Worm (Caenorhabditis elegans) whole organism, L3 larva: ENCODE measurements around the gene col-12.

ENCODE experiments used
- R02D3.7 ChIP-seq: fragments of 150-350 bp; optimal IDR thresholded peaks from 2 replicates; lab custom pipeline; 2014; ENCODE audit warnings: missing biosample characterization, missing genetic modification characterization
- ZK546.5 ChIP-seq: sonication (generic microtip); optimal IDR thresholded peaks from 2 replicates; lab custom pipeline; 2017; ENCODE audit warnings: missing biosample characterization, missing genetic modification characterization
- aly-2 ChIP-seq: fragments of 150-350 bp; optimal IDR thresholded peaks from 2 replicates; lab custom pipeline; 2014; ENCODE audit warnings: missing biosample characterization, missing genetic modification characterization
- ama-1 ChIP-seq: fragments of 150-350 bp; optimal IDR thresholded peaks from 2 replicates; lab custom pipeline; 2018
- ceh-16 ChIP-seq: sonication (generic microtip); optimal IDR thresholded peaks from 2 replicates; lab custom pipeline; 2017; ENCODE audit warnings: missing biosample characterization, missing genetic modification characterization
- ceh-28 ChIP-seq: fragments of 150-350 bp; optimal IDR thresholded peaks from 2 replicates; lab custom pipeline; 2014; ENCODE audit warnings: missing biosample characterization, missing genetic modification reagents, missing genetic modification characterization
- ceh-82 ChIP-seq: fragments of 150-350 bp; optimal IDR thresholded peaks from 2 replicates; lab custom pipeline; 2014; ENCODE audit warnings: missing biosample characterization, missing genetic modification characterization
- egl-27 ChIP-seq: sonication (generic microtip); optimal IDR thresholded peaks from 4 replicates; lab custom pipeline; 2017; ENCODE audit warnings: missing biosample characterization, missing genetic modification reagents, missing genetic modification characterization
- elt-1 ChIP-seq: fragments of 150-350 bp; optimal IDR thresholded peaks from 2 replicates; lab custom pipeline; 2014; ENCODE audit warnings: missing biosample characterization, missing genetic modification characterization
- elt-2 ChIP-seq: sonication (generic microtip); optimal IDR thresholded peaks from 2 replicates; lab custom pipeline; 2016; ENCODE audit warnings: missing genetic modification reagents, mild to moderate bottlenecking, missing genetic modification characterization, missing compliant biosample characterization
- elt-3 ChIP-seq, 3 experiments: fragments of 150-350 bp in 1 of 3; sonication (generic microtip) in 2 of 3; optimal IDR thresholded peaks; 2 replicates in 2 of 3; 4 replicates in 1 of 3; lab custom pipeline; 2014 to 2017; ENCODE audit warnings: missing biosample characterization in 3 of 3, missing genetic modification characterization in 3 of 3
- eor-1 ChIP-seq, 2 experiments: fragments of 150-350 bp; optimal IDR thresholded peaks; 2 replicates each; lab custom pipeline; 2014 to 2018; ENCODE audit warnings: missing biosample characterization in 2 of 2, missing genetic modification characterization in 2 of 2
- fkh-10 ChIP-seq: sonication (generic microtip); optimal IDR thresholded peaks from 2 replicates; lab custom pipeline; 2017; ENCODE audit warnings: missing biosample characterization, missing genetic modification reagents, missing genetic modification characterization
- hmg-11 ChIP-seq: sonication (generic microtip); optimal IDR thresholded peaks from 2 replicates; lab custom pipeline; 2016; ENCODE audit warnings: missing genetic modification characterization, missing compliant biosample characterization
- jun-1 ChIP-seq: fragments of 150-350 bp; optimal IDR thresholded peaks from 2 replicates; lab custom pipeline; 2014; ENCODE audit warnings: missing biosample characterization, missing genetic modification reagents, missing genetic modification characterization
- lin-15B ChIP-seq: fragments of 150-350 bp; optimal IDR thresholded peaks from 2 replicates; lab custom pipeline; 2014; ENCODE audit warnings: missing biosample characterization, missing genetic modification characterization
- lsy-12 ChIP-seq: sonication (generic microtip); optimal IDR thresholded peaks from 2 replicates; lab custom pipeline; 2016; ENCODE audit warnings: mild to moderate bottlenecking, missing genetic modification characterization, missing compliant biosample characterization
- nfya-1 ChIP-seq: sonication (generic microtip); optimal IDR thresholded peaks from 2 replicates; lab custom pipeline; 2017; ENCODE audit warnings: missing genetic modification characterization, mild to moderate bottlenecking, missing compliant biosample characterization, antibody characterized with exemption, moderate library complexity; ENCODE audit not compliant: insufficient read depth
- nhr-11 ChIP-seq: fragments of 150-350 bp; optimal IDR thresholded peaks from 2 replicates; lab custom pipeline; 2014; ENCODE audit warnings: missing biosample characterization, missing genetic modification characterization
- nhr-12 ChIP-seq: fragments of 150-350 bp; optimal IDR thresholded peaks from 2 replicates; lab custom pipeline; 2014; ENCODE audit warnings: missing biosample characterization, missing genetic modification characterization
- nhr-23 ChIP-seq: fragments of 150-350 bp; optimal IDR thresholded peaks from 2 replicates; lab custom pipeline; 2014; ENCODE audit warnings: missing biosample characterization, missing genetic modification reagents, missing genetic modification characterization
- nhr-43 ChIP-seq: sonication (generic microtip); optimal IDR thresholded peaks from 2 replicates; lab custom pipeline; 2016; ENCODE audit warnings: mild to moderate bottlenecking, missing genetic modification characterization, missing compliant biosample characterization; ENCODE audit not compliant: poor library complexity, severe bottlenecking
- nhr-67 ChIP-seq: fragments of 150-350 bp; optimal IDR thresholded peaks from 2 replicates; lab custom pipeline; 2014; ENCODE audit warnings: missing biosample characterization, missing genetic modification characterization
- nhr-77 ChIP-seq: fragments of 150-350 bp; optimal IDR thresholded peaks from 2 replicates; lab custom pipeline; 2014; ENCODE audit warnings: missing biosample characterization, missing genetic modification characterization
- pha-4 ChIP-seq: fragments of 150-350 bp; optimal IDR thresholded peaks from 2 replicates; lab custom pipeline; 2014; ENCODE audit warnings: missing biosample characterization, missing genetic modification reagents, missing genetic modification characterization
- pqm-1 ChIP-seq: fragments of 150-350 bp; optimal IDR thresholded peaks from 2 replicates; lab custom pipeline; 2017; ENCODE audit warnings: missing biosample characterization, missing genetic modification characterization, inconsistent platforms
- snpc-4 ChIP-seq: fragments of 150-350 bp; optimal IDR thresholded peaks from 2 replicates; lab custom pipeline; 2014; ENCODE audit warnings: missing biosample characterization, missing genetic modification characterization
- tbx-2 ChIP-seq: sonication (generic microtip); optimal IDR thresholded peaks from 2 replicates; lab custom pipeline; 2016; ENCODE audit warnings: mild to moderate bottlenecking, missing genetic modification characterization, missing compliant biosample characterization
- unc-39 ChIP-seq: sonication (generic microtip); optimal IDR thresholded peaks from 4 replicates; lab custom pipeline; 2017; ENCODE audit warnings: missing biosample characterization, missing genetic modification characterization
- zag-1 ChIP-seq: fragments of 150-350 bp; optimal IDR thresholded peaks from 2 replicates; lab custom pipeline; 2014; ENCODE audit warnings: missing biosample characterization, missing genetic modification characterization
- ztf-4 ChIP-seq: fragments of 150-350 bp; optimal IDR thresholded peaks from 2 replicates; lab custom pipeline; 2014; ENCODE audit warnings: missing biosample characterization, missing genetic modification characterization

col-12 gene

DNA sequence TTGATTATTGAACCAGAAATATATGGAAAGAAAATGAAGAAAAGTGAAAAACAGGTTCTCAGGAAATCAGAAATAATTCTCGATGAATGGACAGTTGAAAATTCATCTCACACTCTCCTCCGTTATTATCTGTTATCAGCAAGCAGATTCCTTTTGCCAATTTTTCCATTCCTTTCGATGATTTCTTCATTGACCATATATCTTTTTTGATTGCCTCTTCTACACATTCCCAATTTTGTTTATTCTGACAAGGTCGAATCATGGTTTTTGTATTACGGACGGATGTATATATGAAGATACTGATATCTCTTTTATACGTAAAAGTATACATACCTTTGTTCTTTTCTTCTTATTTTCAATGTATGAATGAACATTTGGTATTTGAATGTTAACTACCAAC, 35.7 kb upstream of the col-12 start:
- no peak for TF ChIP-seq elt-1
- peak; percentile 34 for TF ChIP-seq nhr-43 (tag; lab: Kevin White, UChicago)
- no peak for TF ChIP-seq ama-1 (lab: Kevin White, UChicago)
- TF ChIP-seq elt-3 (tag; optimal IDR thresholded peaks at IDR 0.05; lab: Kevin White, UChicago): peak in 1 of 3 experiments; percentile 9

DNA sequence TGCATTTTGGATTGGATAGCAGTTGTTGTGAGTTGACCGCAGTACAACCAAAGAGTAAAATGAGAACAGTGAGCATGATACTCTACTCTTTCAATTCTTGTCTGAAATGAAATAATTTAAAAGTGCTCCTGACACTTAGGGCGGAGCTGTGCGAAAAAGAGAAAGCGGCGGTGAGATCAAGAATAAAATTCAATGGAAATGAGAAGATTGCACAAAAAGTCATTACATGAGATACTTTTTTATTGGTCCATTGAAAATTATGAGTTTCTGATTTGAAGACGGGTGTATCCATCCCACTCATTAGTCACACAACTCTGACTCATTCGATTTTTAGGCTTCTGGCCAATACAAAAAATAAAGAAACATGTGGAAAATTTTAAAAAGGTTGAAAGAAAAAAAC, 32.2 kb upstream of the col-12 start, which contains the start of gene F22E12.1:
Gene F22E12.1, minus strand, starts transcription at position 101 of the 400 bp plus-strand sequence.
- TF ChIP-seq nfya-1 (tag; lab: Kevin White, UChicago) (no peak), pqm-1 (tag; lab: Kevin White, UChicago) (no peak), pha-4 (tag; lab: Kevin White, UChicago) (no peak), lsy-12 (tag; lab: Kevin White, UChicago) (no peak), zag-1 (tag; lab: Kevin White, UChicago) (no peak), nhr-67 (tag; lab: Kevin White, UChicago) (no peak), elt-1 (no peak), ZK546.5 (tag; lab: Kevin White, UChicago) (no peak), nhr-77 (tag; lab: Kevin White, UChicago) (no peak), ceh-28 (tag; lab: Kevin White, UChicago) (no peak), elt-2 (tag; lab: Kevin White, UChicago) (no peak), nhr-12 (tag; lab: Kevin White, UChicago) (no peak), tbx-2 (tag; lab: Kevin White, UChicago) (no peak), aly-2 (no peak), elt-3 (tag; optimal IDR thresholded peaks at IDR 0.05; lab: Kevin White, UChicago) (no peak), R02D3.7 (tag; lab: Kevin White, UChicago) (no peak), nhr-23 (tag; lab: Kevin White, UChicago) (no peak), hmg-11 (tag; lab: Kevin White, UChicago) (no peak), nhr-11 (tag; lab: Kevin White, UChicago) (no peak)

DNA sequence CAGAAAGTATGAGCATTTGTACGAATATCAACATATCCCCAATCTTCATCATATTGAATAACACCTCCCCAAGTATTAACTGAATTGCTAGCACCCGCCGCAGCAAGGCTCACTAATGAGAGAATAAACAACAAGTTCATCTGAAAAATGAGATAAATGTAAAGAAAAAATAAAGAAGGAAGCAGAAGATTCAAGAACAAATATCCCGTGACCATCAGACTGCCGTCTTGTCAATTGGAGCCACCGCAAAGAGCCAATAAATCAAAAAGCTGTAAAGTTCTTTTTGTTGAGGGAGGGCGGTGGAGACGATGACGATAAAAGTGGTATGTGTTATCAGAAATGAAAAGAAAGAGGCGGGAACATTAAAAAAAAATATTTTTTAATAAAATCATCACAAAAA, 28.5 kb upstream of the col-12 start, which contains the start of gene Y32F6A.5:
Gene Y32F6A.5, minus strand, starts transcription at position 140 of the 400 bp plus-strand sequence.
- no peak for TF ChIP-seq ztf-4 (tag; lab: Kevin White, UChicago)
- TF ChIP-seq pqm-1 (tag; lab: Kevin White, UChicago): no peak
- TF ChIP-seq egl-27 (tag; lab: Kevin White, UChicago): no peak
- no peak for TF ChIP-seq eor-1 (tag; optimal IDR thresholded peaks at IDR 0.05; lab: Kevin White, UChicago)
- peak; percentile 32 for TF ChIP-seq nfya-1 (tag; lab: Kevin White, UChicago)

DNA sequence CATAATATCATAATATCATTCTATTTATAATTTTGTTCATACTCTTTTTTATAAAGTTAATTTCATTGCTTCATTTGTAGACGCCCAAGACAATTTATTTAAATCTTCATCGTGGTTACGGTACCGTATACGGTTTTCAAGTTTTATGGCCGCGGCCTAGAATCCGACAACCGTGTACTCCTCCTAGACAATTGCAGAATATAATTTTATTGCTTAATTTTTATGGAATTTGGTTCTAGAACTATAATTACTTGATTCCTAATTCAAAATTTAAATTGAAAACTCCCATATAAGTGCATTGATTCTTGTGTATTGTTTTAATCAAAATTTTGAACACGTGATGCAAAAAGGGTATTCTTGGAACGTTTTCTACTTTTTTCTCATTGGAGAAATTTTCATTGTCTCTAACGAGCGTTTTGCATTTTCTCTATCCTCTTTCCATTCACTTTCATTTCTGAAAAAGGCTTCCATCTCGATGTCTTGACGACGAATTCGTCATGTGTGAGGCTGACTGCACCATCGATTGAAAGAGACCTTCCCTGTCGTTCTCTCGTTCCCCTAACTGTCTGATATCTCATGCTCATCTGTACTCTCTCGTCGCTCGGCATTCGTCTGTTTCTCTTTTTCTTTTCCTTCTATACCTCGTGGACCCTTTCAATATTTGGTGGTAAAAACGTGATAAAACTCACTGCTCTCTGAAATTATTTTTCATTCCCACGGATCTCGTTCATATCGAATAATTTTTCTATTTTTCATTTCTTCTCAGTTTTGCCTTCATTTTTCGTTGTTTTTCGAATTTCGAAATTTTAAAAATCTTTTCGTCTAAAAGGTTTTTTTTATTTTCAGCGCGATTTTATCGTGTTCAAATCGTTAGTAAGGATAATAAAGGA, 16.4 kb upstream of the col-12 start, which contains the start of gene pap-1:
Gene pap-1, plus strand, starts transcription at position 840 of the 890 bp plus-strand sequence.
- TF ChIP-seq ceh-16 (no peak), elt-1 (no peak), lin-15B (tag; lab: Kevin White, UChicago) (peak; percentile 1), nhr-43 (tag; lab: Kevin White, UChicago) (peak; percentile 15), nfya-1 (tag; lab: Kevin White, UChicago) (peak; percentile 49), ceh-82 (tag; lab: Kevin White, UChicago) (no peak), unc-39 (tag; lab: Kevin White, UChicago) (no peak), jun-1 (no peak), pqm-1 (tag; lab: Kevin White, UChicago) (no peak), hmg-11 (tag; lab: Kevin White, UChicago) (peak; percentile 60), nhr-23 (tag; lab: Kevin White, UChicago) (no peak), pha-4 (tag; lab: Kevin White, UChicago) (peak; percentile 3), snpc-4 (tag; lab: Kevin White, UChicago) (no peak), nhr-12 (tag; lab: Kevin White, UChicago) (no peak), elt-2 (tag; lab: Kevin White, UChicago) (peak; percentile 21), ceh-28 (tag; lab: Kevin White, UChicago) (peak; percentile 76), egl-27 (tag; lab: Kevin White, UChicago) (no peak), fkh-10 (no peak)
